Worm (Caenorhabditis elegans) whole organism, early embryonic: Measurements from ENCODE around the gene pqn-39.

Experiments used
- ama-1 ChIP-seq: fragments of 150-350 bp; optimal IDR thresholded peaks from 2 replicates; lab custom pipeline; 2014
- ceh-36 ChIP-seq: sonication (generic microtip); optimal IDR thresholded peaks from 2 replicates; lab custom pipeline; 2016; ENCODE audit warnings: missing genetic modification characterization, inconsistent platforms, missing compliant biosample characterization
- hnd-1 ChIP-seq: sonication (generic microtip); optimal IDR thresholded peaks from 2 replicates; lab custom pipeline; 2016; ENCODE audit warnings: missing genetic modification characterization, missing compliant biosample characterization

DNA sequence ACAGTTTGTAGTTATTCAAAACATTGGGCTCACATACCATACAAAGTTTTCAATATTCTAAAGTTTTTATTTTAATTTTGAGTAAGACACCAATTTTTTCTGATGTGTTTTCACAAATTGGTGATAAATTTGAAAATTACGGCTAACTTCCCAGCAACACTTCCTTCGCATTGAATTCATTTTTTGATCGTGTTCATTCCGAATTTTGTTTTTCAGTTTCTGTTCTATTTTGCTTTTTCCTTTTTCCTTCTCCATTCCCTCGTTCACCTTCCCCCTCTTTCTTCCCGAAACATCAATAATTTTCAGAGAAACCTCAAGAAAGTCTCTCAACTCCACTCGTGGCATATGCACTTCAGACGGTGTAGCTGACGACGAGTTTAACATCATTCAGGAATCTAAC is 19.7 kb downstream of the pqn-39 start, which contains the start of gene alg-1:
- no peak for TF ChIP-seq ama-1 (lab: Kevin White, UChicago)
- no peak for TF ChIP-seq hnd-1 (tag; lab: Kevin White, UChicago)
- TF ChIP-seq ceh-36 (tag; lab: Kevin White, UChicago), result no peak
